Worm (Caenorhabditis elegans) whole organism, L1 larva: Measurements from ENCODE around the gene pgp-4.

ENCODE experiments used
- C16A3.4 ChIP-seq: fragments of 150-350 bp; optimal IDR thresholded peaks from 2 replicates; lab custom pipeline; 2014; ENCODE audit warnings: missing biosample characterization, missing genetic modification characterization
- C34B4.2 ChIP-seq: sonication (generic microtip); optimal IDR thresholded peaks from 2 replicates; lab custom pipeline; 2017; ENCODE audit warnings: mild to moderate bottlenecking, missing genetic modification characterization, missing compliant biosample characterization
- F16B12.6 ChIP-seq: fragments of 150-350 bp; optimal IDR thresholded peaks from 2 replicates; lab custom pipeline; 2014; ENCODE audit warnings: missing biosample characterization, missing genetic modification characterization
- Y116A8C.19 ChIP-seq: sonication (generic microtip); optimal IDR thresholded peaks from 2 replicates; lab custom pipeline; 2016; ENCODE audit warnings: missing compliant biosample characterization, missing genetic modification characterization, borderline replicate concordance
- aly-2 ChIP-seq: fragments of 150-350 bp; optimal IDR thresholded peaks from 2 replicates; lab custom pipeline; 2014; ENCODE audit warnings: missing biosample characterization, missing genetic modification characterization
- blmp-1 ChIP-seq: fragments of 150-350 bp; optimal IDR thresholded peaks from 2 replicates; lab custom pipeline; 2014; ENCODE audit warnings: missing biosample characterization, missing genetic modification characterization
- ceh-8 ChIP-seq: fragments of 200-800 bp; sonication (Bioruptor generic); optimal IDR thresholded peaks from 2 replicates; lab custom pipeline; 2018; ENCODE audit warnings: mild to moderate bottlenecking, missing genetic modification characterization, moderate library complexity, missing compliant biosample characterization
- ceh-82 ChIP-seq, 3 experiments: fragments of 150-350 bp in 1 of 3; sonication (generic microtip) in 2 of 3; optimal IDR thresholded peaks; 2 replicates each; lab custom pipeline; 2014 to 2017; ENCODE audit warnings: missing biosample characterization in 3 of 3, missing genetic modification characterization in 3 of 3
- ceh-88 ChIP-seq: fragments of 200-800 bp; sonication (Bioruptor generic); IDR thresholded peaks from 2 replicates; pipeline ENCODE4 v1.3.6; 2022; ENCODE audit warnings: missing genetic modification characterization, missing compliant biosample characterization
- ceh-90 ChIP-seq: sonication (generic microtip); optimal IDR thresholded peaks from 2 replicates; lab custom pipeline; 2016; ENCODE audit warnings: missing genetic modification characterization, missing compliant biosample characterization
- dpl-1 ChIP-seq, 3 experiments: fragments of 150-350 bp in 2 of 3; sonication (generic microtip) in 1 of 3; optimal IDR thresholded peaks; 2 replicates each; lab custom pipeline; 2014 to 2017; ENCODE audit warnings: missing biosample characterization in 3 of 3, missing genetic modification characterization in 3 of 3, missing genetic modification reagents in 3 of 3
- dsc-1 ChIP-seq: sonication (generic microtip); optimal IDR thresholded peaks from 2 replicates; lab custom pipeline; 2016; ENCODE audit warnings: mild to moderate bottlenecking, missing genetic modification characterization, missing compliant biosample characterization
- efl-1 ChIP-seq, 4 experiments: fragments of 150-350 bp; optimal IDR thresholded peaks in 3 of 4; peaks in 1 of 4; 1 replicate in 1 of 4; 2 replicates in 3 of 4; lab custom pipeline; 2014; ENCODE audit warnings: missing biosample characterization in 2 of 4, missing genetic modification characterization in 2 of 4, missing genetic modification reagents in 2 of 4
- egl-13 ChIP-seq: sonication (generic microtip); optimal IDR thresholded peaks from 2 replicates; lab custom pipeline; 2016; ENCODE audit warnings: missing genotype, missing genetic modification reagents, missing genetic modification characterization, missing compliant biosample characterization
- elt-2 ChIP-seq: sonication (generic microtip); optimal IDR thresholded peaks from 2 replicates; lab custom pipeline; 2016; ENCODE audit warnings: missing genetic modification characterization, mild to moderate bottlenecking, inconsistent platforms, missing compliant biosample characterization, missing genetic modification reagents
- elt-3 ChIP-seq, 6 experiments: fragments of 150-350 bp in 1 of 6; sonication (generic microtip); optimal IDR thresholded peaks; 2 replicates each; lab custom pipeline; 2017 to 2018; ENCODE audit warnings: missing biosample characterization in 6 of 6, missing genetic modification characterization in 6 of 6, inconsistent platforms in 1 of 6
- fkh-10 ChIP-seq: sonication (generic microtip); optimal IDR thresholded peaks from 2 replicates; lab custom pipeline; 2017; ENCODE audit warnings: missing biosample characterization, missing genetic modification reagents, missing genetic modification characterization
- fkh-4 ChIP-seq: sonication (generic microtip); optimal IDR thresholded peaks from 2 replicates; lab custom pipeline; 2016; ENCODE audit warnings: missing compliant biosample characterization, missing genetic modification characterization, borderline replicate concordance
- fkh-8 ChIP-seq: sonication (generic microtip); optimal IDR thresholded peaks from 2 replicates; lab custom pipeline; 2016; ENCODE audit warnings: mild to moderate bottlenecking, missing genetic modification characterization, missing compliant biosample characterization
- hlh-17 ChIP-seq: fragments of 200-800 bp; sonication (Bioruptor generic); optimal IDR thresholded peaks from 2 replicates; lab custom pipeline; 2018; ENCODE audit warnings: missing genetic modification characterization, mild to moderate bottlenecking, missing compliant biosample characterization, moderate library complexity, borderline replicate concordance
- hlh-4 ChIP-seq: sonication (generic microtip); optimal IDR thresholded peaks from 2 replicates; lab custom pipeline; 2016; ENCODE audit warnings: mild to moderate bottlenecking, missing genetic modification characterization, missing compliant biosample characterization
- hpl-2 ChIP-seq: fragments of 150-350 bp; optimal IDR thresholded peaks from 2 replicates; lab custom pipeline; 2014; ENCODE audit warnings: missing biosample characterization, missing genetic modification reagents, missing genetic modification characterization
- lin-13 ChIP-seq: fragments of 150-350 bp; optimal IDR thresholded peaks from 2 replicates; lab custom pipeline; 2014; ENCODE audit warnings: missing biosample characterization, missing genetic modification reagents, missing genetic modification characterization
- lin-35 ChIP-seq, 2 experiments: fragments of 150-350 bp; optimal IDR thresholded peaks; 2 replicates each; lab custom pipeline; 2014; ENCODE audit warnings: missing biosample characterization in 2 of 2, missing genetic modification characterization in 2 of 2, missing genetic modification reagents in 2 of 2
- lsy-2 ChIP-seq, 2 experiments: fragments of 150-350 bp; optimal IDR thresholded peaks; 2 replicates each; lab custom pipeline; 2014; ENCODE audit warnings: missing biosample characterization in 2 of 2, missing genetic modification characterization in 2 of 2
- mdl-1 ChIP-seq, 2 experiments: fragments of 150-350 bp; optimal IDR thresholded peaks; 2 replicates each; lab custom pipeline; 2014 to 2017; ENCODE audit warnings: missing biosample characterization in 2 of 2, missing genetic modification characterization in 2 of 2, inconsistent platforms in 1 of 2
- nhr-12 ChIP-seq: sonication (generic microtip); optimal IDR thresholded peaks from 2 replicates; lab custom pipeline; 2017; ENCODE audit warnings: missing biosample characterization, missing genetic modification characterization
- nhr-20 ChIP-seq: sonication (generic microtip); optimal IDR thresholded peaks from 2 replicates; lab custom pipeline; 2016; ENCODE audit warnings: mild to moderate bottlenecking, missing genetic modification characterization, missing compliant biosample characterization
- nhr-28 ChIP-seq: fragments of 150-350 bp; optimal IDR thresholded peaks from 2 replicates; lab custom pipeline; 2014; ENCODE audit warnings: missing biosample characterization, missing genetic modification characterization
- nhr-71 ChIP-seq: sonication (generic microtip); optimal IDR thresholded peaks from 2 replicates; lab custom pipeline; 2016; ENCODE audit warnings: mild to moderate bottlenecking, missing genetic modification characterization, moderate library complexity, missing compliant biosample characterization
- nhr-85 ChIP-seq: sonication (generic microtip); peaks from one replicate; lab custom pipeline; 2016; ENCODE audit warnings: missing genetic modification characterization, inconsistent platforms, missing compliant biosample characterization
- nhr-90 ChIP-seq: sonication (generic microtip); optimal IDR thresholded peaks from 2 replicates; lab custom pipeline; 2016; ENCODE audit warnings: mild to moderate bottlenecking, missing genetic modification characterization, missing compliant biosample characterization; ENCODE audit not compliant: poor library complexity
- pax-3 ChIP-seq: fragments of 200-800 bp; sonication (Bioruptor generic); optimal IDR thresholded peaks from 2 replicates; lab custom pipeline; 2018; ENCODE audit warnings: mild to moderate bottlenecking, missing genetic modification characterization, moderate library complexity, missing compliant biosample characterization
- pqm-1 ChIP-seq: sonication (generic microtip); optimal IDR thresholded peaks from 3 replicates; lab custom pipeline; 2017; ENCODE audit warnings: missing biosample characterization, missing genetic modification characterization
- rnt-1 ChIP-seq: sonication (generic microtip); optimal IDR thresholded peaks from 2 replicates; lab custom pipeline; 2016; ENCODE audit warnings: mild to moderate bottlenecking, missing genetic modification characterization, moderate library complexity, missing compliant biosample characterization
- skn-1 ChIP-seq: fragments of 150-350 bp; optimal IDR thresholded peaks from 2 replicates; lab custom pipeline; 2014; ENCODE audit warnings: missing biosample characterization, missing genetic modification characterization
- snu-23 ChIP-seq: sonication (generic microtip); optimal IDR thresholded peaks from 2 replicates; lab custom pipeline; 2016; ENCODE audit warnings: missing genetic modification characterization, missing compliant biosample characterization
- sox-4 ChIP-seq: sonication (generic microtip); optimal IDR thresholded peaks from 2 replicates; lab custom pipeline; 2016; ENCODE audit warnings: missing genetic modification characterization, missing compliant biosample characterization
- sup-37 ChIP-seq: fragments of 200-800 bp; sonication (Bioruptor generic); optimal IDR thresholded peaks from 2 replicates; lab custom pipeline; 2018; ENCODE audit warnings: mild to moderate bottlenecking, missing genetic modification characterization, missing compliant biosample characterization
- swsn-7 ChIP-seq: sonication (generic microtip); optimal IDR thresholded peaks from 2 replicates; lab custom pipeline; 2016; ENCODE audit warnings: missing genetic modification characterization, missing compliant biosample characterization
- tlp-1 ChIP-seq: fragments of 150-350 bp; optimal IDR thresholded peaks from 2 replicates; lab custom pipeline; 2014; ENCODE audit warnings: missing biosample characterization, missing genetic modification characterization
- unc-130 ChIP-seq: fragments of 150-350 bp; optimal IDR thresholded peaks from 2 replicates; lab custom pipeline; 2017; ENCODE audit warnings: missing biosample characterization, missing genetic modification characterization, inconsistent platforms
- unc-30 ChIP-seq: sonication (generic microtip); optimal IDR thresholded peaks from 2 replicates; lab custom pipeline; 2017; ENCODE audit warnings: missing biosample characterization, missing genetic modification characterization
- unc-86 ChIP-seq: sonication (generic microtip); optimal IDR thresholded peaks from 2 replicates; lab custom pipeline; 2016; ENCODE audit warnings: missing genetic modification characterization, missing compliant biosample characterization
- xbp-1 ChIP-seq: sonication (generic microtip); optimal IDR thresholded peaks from 2 replicates; lab custom pipeline; 2016; ENCODE audit warnings: missing genetic modification characterization, missing compliant biosample characterization
- ztf-11 ChIP-seq, 2 experiments: sonication (generic microtip); optimal IDR thresholded peaks; 2 replicates each; lab custom pipeline; 2016 to 2017; ENCODE audit warnings: missing genetic modification characterization in 2 of 2, missing biosample characterization in 1 of 2, missing compliant biosample characterization in 1 of 2

Gene pgp-4

DNA sequence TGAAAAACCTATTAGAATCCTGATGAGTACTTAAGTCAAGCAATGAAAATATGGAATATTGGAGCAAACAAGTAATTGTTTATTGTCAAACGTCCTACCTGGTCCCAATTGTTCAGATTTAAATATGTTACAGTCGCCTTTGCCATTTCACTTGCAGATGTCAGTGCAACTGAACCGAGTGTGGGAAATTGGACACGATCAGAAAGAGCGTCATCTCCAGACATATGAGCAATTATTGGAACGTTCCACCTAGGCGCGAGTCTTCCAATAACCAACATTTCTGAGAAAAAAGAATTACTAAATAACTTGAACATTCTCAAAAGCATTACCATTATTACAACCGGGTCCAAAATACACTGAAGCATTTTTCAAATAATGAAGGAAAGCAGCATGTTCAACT is 20.5 kb upstream of the pgp-4 start:
- TF ChIP-seq hlh-4 (tag; lab: Kevin White, UChicago) (no peak), dpl-1 (GFP tag; optimal IDR thresholded peaks at IDR 0.05; lab: Kevin White, UChicago) (no peak), pax-3 (tag; lab: Kevin White, UChicago) (no peak)

DNA sequence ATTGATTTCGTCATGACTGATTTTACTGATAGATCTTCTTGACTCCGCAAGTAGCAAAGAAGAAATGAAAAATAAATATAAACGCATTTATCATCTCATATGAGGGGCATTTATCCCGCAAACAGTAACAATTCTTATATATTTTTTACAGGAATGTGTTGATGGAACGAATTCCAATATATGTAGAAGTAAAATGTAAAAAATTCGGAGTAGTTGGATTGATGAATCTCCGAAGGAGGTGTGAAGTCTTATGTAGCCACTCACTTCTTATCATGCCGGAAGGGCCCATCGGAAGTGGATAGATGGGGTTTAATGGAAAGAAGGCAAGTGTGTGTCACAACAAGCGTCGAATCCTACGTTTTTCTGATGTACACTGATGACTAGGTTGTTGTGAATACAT is 19.8 kb upstream of the pgp-4 start, which contains the start of gene gcy-9:
gcy-9 (minus strand) TSS at position 101 of the 400 bp plus-strand sequence.
- no peak for TF ChIP-seq Y116A8C.19 (tag; lab: Kevin White, UChicago)
- TF ChIP-seq tlp-1 (tag; lab: Kevin White, UChicago), result no peak
- TF ChIP-seq nhr-90 (tag; lab: Kevin White, UChicago), result no peak
- no peak for TF ChIP-seq ceh-88
- no peak for TF ChIP-seq hpl-2
- TF ChIP-seq efl-1 (optimal IDR thresholded peaks at IDR 0.05; lab: Kevin White, UChicago), result no peak
- TF ChIP-seq efl-1 (GFP tag; optimal IDR thresholded peaks at IDR 0.05 in 1 of 2; lab: Kevin White, UChicago), result no peak
- TF ChIP-seq blmp-1 (tag; lab: Kevin White, UChicago), result no peak
- TF ChIP-seq nhr-12 (tag; lab: Kevin White, UChicago), result no peak
- no peak for TF ChIP-seq nhr-28
- TF ChIP-seq C16A3.4 (tag; lab: Kevin White, UChicago), result no peak
- TF ChIP-seq sox-4 (tag; lab: Kevin White, UChicago), result no peak
- no peak for TF ChIP-seq dpl-1 (GFP tag; optimal IDR thresholded peaks at IDR 0.05; lab: Kevin White, UChicago)

DNA sequence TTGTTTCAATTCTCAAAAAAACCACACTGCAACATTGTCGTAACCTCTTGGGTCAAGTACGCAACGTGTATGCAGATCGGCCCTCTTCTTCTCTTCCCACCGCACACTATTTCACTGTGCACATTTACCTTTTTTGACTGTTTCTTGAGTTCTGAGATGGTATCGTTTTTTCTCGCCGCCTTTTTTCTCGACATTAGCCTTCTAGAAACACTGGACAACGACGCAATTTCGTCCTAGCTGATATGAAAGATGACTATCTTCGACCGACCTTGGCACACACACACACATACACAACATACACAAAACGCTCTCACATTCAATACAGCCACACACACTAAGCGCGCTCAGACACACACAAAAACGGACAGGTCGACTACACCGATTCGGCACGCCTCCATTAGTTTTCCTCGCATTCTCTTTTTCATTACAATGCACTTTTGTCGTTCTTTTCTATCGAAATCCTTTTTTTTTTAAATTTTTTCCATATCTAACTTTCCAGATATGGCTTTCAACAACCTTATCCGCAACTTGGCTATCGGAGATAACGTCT is 18.2 kb upstream of the pgp-4 start, which contains the start of gene aco-1:
aco-1 (plus strand) TSS at position 500 of the 550 bp plus-strand sequence.
- TF ChIP-seq dpl-1 (GFP tag; optimal IDR thresholded peaks at IDR 0.05; lab: Kevin White, UChicago) (peak in 2 of 3 experiments; percentile 28 to 30), fkh-10 (GFP tag; lab: Kevin White, UChicago) (no peak), unc-30 (tag; lab: Kevin White, UChicago) (no peak), egl-13 (tag; lab: Kevin White, UChicago) (no peak), lin-13 (GFP tag; lab: Kevin White, UChicago) (no peak), unc-130 (tag; lab: Kevin White, UChicago) (peak; percentile 47), C34B4.2 (no peak), nhr-20 (peak; percentile 65), ztf-11 (tag; optimal IDR thresholded peaks at IDR 0.05; lab: Kevin White, UChicago) (no peak), snu-23 (peak; percentile 69), lsy-2 (tag; optimal IDR thresholded peaks at IDR 0.05; lab: Kevin White, UChicago) (peak in 1 of 2 experiments; percentile 54), nhr-71 (peak; percentile 61), elt-3 (tag; optimal IDR thresholded peaks at IDR 0.05; lab: Kevin White, UChicago) (peak in 2 of 6 experiments; percentile 34 to 40), fkh-4 (tag; lab: Kevin White, UChicago) (no peak), xbp-1 (peak; percentile 24), pqm-1 (tag; lab: Kevin White, UChicago) (no peak), ceh-90 (tag; lab: Kevin White, UChicago) (no peak), F16B12.6 (peak; percentile 80), aly-2 (tag; lab: Kevin White, UChicago) (no peak), nhr-85 (tag; lab: Kevin White, UChicago) (peak; percentile 93), pax-3 (tag; lab: Kevin White, UChicago) (no peak), skn-1 (no peak), efl-1 (optimal IDR thresholded peaks at IDR 0.05; lab: Kevin White, UChicago) (peak; percentile 27 to 31), efl-1 (GFP tag; optimal IDR thresholded peaks at IDR 0.05 in 1 of 2; lab: Kevin White, UChicago) (no peak), sup-37 (no peak), ceh-8 (GFP tag; lab: Kevin White, UChicago) (no peak), hlh-4 (tag; lab: Kevin White, UChicago) (no peak), swsn-7 (tag; lab: Kevin White, UChicago) (peak; percentile 34), fkh-8 (tag; lab: Kevin White, UChicago) (no peak), mdl-1 (tag; optimal IDR thresholded peaks at IDR 0.05; lab: Kevin White, UChicago) (peak in 1 of 2 experiments; percentile 9), Y116A8C.19 (tag; lab: Kevin White, UChicago) (no peak), ceh-88 (no peak), dsc-1 (tag; lab: Kevin White, UChicago) (no peak), elt-2 (tag; lab: Kevin White, UChicago) (peak; percentile 69), lin-35 (GFP tag; optimal IDR thresholded peaks at IDR 0.05; lab: Kevin White, UChicago) (peak; percentile 24 to 70), unc-86 (tag; lab: Kevin White, UChicago) (no peak), hlh-17 (no peak), rnt-1 (tag; lab: Kevin White, UChicago) (peak; percentile 60), ceh-82 (tag; optimal IDR thresholded peaks at IDR 0.05; lab: Kevin White, UChicago) (peak in 1 of 3 experiments; percentile 24)
